Worm (Caenorhabditis elegans) whole organism, early embryonic: ENCODE results near the gene msp-142.

Source experiments
- ama-1 ChIP-seq: fragments of 150-350 bp; optimal IDR thresholded peaks from 2 replicates; lab custom pipeline; 2014
- ceh-36 ChIP-seq: sonication (generic microtip); optimal IDR thresholded peaks from 2 replicates; lab custom pipeline; 2016; ENCODE audit warnings: missing genetic modification characterization, inconsistent platforms, missing compliant biosample characterization

- TF ChIP-seq ama-1 (lab: Kevin White, UChicago) (no peak), ceh-36 (tag; lab: Kevin White, UChicago) (no peak)
Observed at ce11 chrII:5833136-5833535, 35.4 kb downstream of the msp-142 start, which contains the start of gene gtap-1.
